Fruit fly (Drosophila melanogaster) whole organism, embryonic: ENCODE results near the gene CG5853.

Source experiments
- CG14014 ChIP-seq: fragments of 200-800 bp; sonication (Bioruptor generic); IDR thresholded peaks from 2 replicates; pipeline ENCODE4 v1.3.6; 2022; ENCODE audit warnings: missing biosample characterization, missing genetic modification characterization
- CG1647 ChIP-seq: fragments of 200-800 bp; sonication (Bioruptor generic); optimal IDR thresholded peaks from 3 replicates; lab custom pipeline; 2016; ENCODE audit warnings: missing biosample characterization, missing genetic modification characterization
- CG16779 ChIP-seq: fragments of 200-800 bp; sonication (Bioruptor generic); IDR thresholded peaks from 2 replicates; pipeline ENCODE4 v1.3.6; 2022; ENCODE audit warnings: missing biosample characterization, missing genetic modification characterization
- CG17612 ChIP-seq: fragments of 200-800 bp; sonication (Bioruptor generic); IDR thresholded peaks from 2 replicates; pipeline ENCODE4 v1.3.6; 2022; ENCODE audit warnings: missing biosample characterization, missing genetic modification characterization
- CG17829 ChIP-seq: fragments of 200-800 bp; optimal IDR thresholded peaks from 2 replicates; lab custom pipeline; 2019; ENCODE audit warnings: missing biosample characterization, mild to moderate bottlenecking, missing genetic modification characterization, moderate library complexity
- CG18011 ChIP-seq: fragments of 200-800 bp; sonication (Bioruptor generic); optimal IDR thresholded peaks from 2 replicates; lab custom pipeline; 2017; ENCODE audit warnings: missing biosample characterization, missing genetic modification characterization, mild to moderate bottlenecking, moderate library complexity, missing genotype
- CG1832 ChIP-seq: fragments of 200-800 bp; sonication (Bioruptor generic); optimal IDR thresholded peaks from 2 replicates; lab custom pipeline; 2017; ENCODE audit warnings: missing biosample characterization, mild to moderate bottlenecking, missing genetic modification characterization, inconsistent platforms
- CG2129 ChIP-seq: fragments of 200-800 bp; sonication (Bioruptor generic); IDR thresholded peaks from 2 replicates; pipeline ENCODE4 v1.3.6; 2022; ENCODE audit warnings: missing biosample characterization, missing genetic modification characterization; ENCODE audit not compliant: partially characterized antibody
- CG2202 ChIP-seq: fragments of 200-800 bp; sonication (Bioruptor generic); optimal IDR thresholded peaks from 2 replicates; lab custom pipeline; 2018; ENCODE audit warnings: missing biosample characterization, mild to moderate bottlenecking, missing genetic modification characterization
- CG42726 ChIP-seq: fragments of 200-800 bp; sonication (Bioruptor generic); IDR thresholded peaks from 2 replicates; pipeline ENCODE4 v1.3.6; 2022; ENCODE audit warnings: missing biosample characterization, missing genetic modification characterization; ENCODE audit not compliant: partially characterized antibody
- CG4424 ChIP-seq: fragments of 200-800 bp; sonication (Bioruptor generic); optimal IDR thresholded peaks from 3 replicates; lab custom pipeline; 2016; ENCODE audit warnings: missing biosample characterization, missing genetic modification characterization
- CG4707 ChIP-seq: fragments of 200-800 bp; sonication (Bioruptor generic); optimal IDR thresholded peaks from 2 replicates; lab custom pipeline; 2018; ENCODE audit warnings: missing biosample characterization, mild to moderate bottlenecking, missing genetic modification characterization, moderate library complexity
- CG6175 ChIP-seq: fragments of 200-800 bp; sonication (Bioruptor generic); IDR thresholded peaks from 3 replicates; pipeline ENCODE4 v1.3.6; 2022; ENCODE audit warnings: missing biosample characterization, missing genetic modification characterization
- CG7786 ChIP-seq: fragments of 200-800 bp; sonication (Bioruptor generic); optimal IDR thresholded peaks from 2 replicates; lab custom pipeline; 2016; ENCODE audit warnings: missing biosample characterization, missing genetic modification characterization
- CG7963 ChIP-seq: fragments of 200-800 bp; sonication (Bioruptor generic); IDR thresholded peaks from 3 replicates; pipeline ENCODE4 v1.3.6; 2022; ENCODE audit warnings: missing biosample characterization, missing genetic modification characterization; ENCODE audit not compliant: partially characterized antibody
- CG8359 ChIP-seq: fragments of 200-800 bp; sonication (Bioruptor generic); optimal IDR thresholded peaks from 2 replicates; lab custom pipeline; 2017; ENCODE audit warnings: missing biosample characterization, mild to moderate bottlenecking, missing genetic modification characterization, borderline replicate concordance
- CG9215 ChIP-seq: fragments of 200-800 bp; sonication (Bioruptor generic); IDR thresholded peaks from 2 replicates; pipeline ENCODE4 v1.3.6; 2022; ENCODE audit warnings: missing biosample characterization, missing genetic modification characterization
- CrebB ChIP-seq: fragments of 200-800 bp; sonication (Bioruptor generic); optimal IDR thresholded peaks from 3 replicates; lab custom pipeline; 2018; ENCODE audit warnings: missing biosample characterization, mild to moderate bottlenecking, missing genetic modification characterization
- Dad ChIP-seq: fragments of 200-800 bp; sonication (Bioruptor generic); optimal IDR thresholded peaks from 3 replicates; lab custom pipeline; 2016; ENCODE audit warnings: missing biosample characterization, missing genetic modification characterization
- Dbx ChIP-seq: fragments of 200-800 bp; sonication (Bioruptor generic); IDR thresholded peaks from 3 replicates; pipeline ENCODE4 v1.3.6; 2022; ENCODE audit warnings: missing biosample characterization, missing genetic modification characterization
- Deaf1 ChIP-seq: fragments of 200-800 bp; optimal IDR thresholded peaks from 3 replicates; lab custom pipeline; 2019; ENCODE audit warnings: missing biosample characterization, mild to moderate bottlenecking, missing genetic modification characterization, moderate library complexity
- Dll ChIP-seq: fragments of 200-800 bp; sonication (Bioruptor generic); IDR thresholded peaks from 4 replicates; pipeline ENCODE4 v1.3.6; 2022; ENCODE audit warnings: missing biosample characterization, missing genetic modification characterization; ENCODE audit not compliant: partially characterized antibody
- Dref ChIP-seq: fragments of 200-800 bp; sonication (Bioruptor generic); IDR thresholded peaks from 2 replicates; pipeline ENCODE4 v1.3.6; 2022; ENCODE audit warnings: missing biosample characterization, missing genetic modification characterization
- HLHmδ ChIP-seq: fragments of 200-800 bp; sonication (Bioruptor generic); optimal IDR thresholded peaks from 2 replicates; lab custom pipeline; 2018; ENCODE audit warnings: missing biosample characterization, mild to moderate bottlenecking, missing genetic modification characterization, moderate library complexity
- Lhr ChIP-seq: fragments of 200-800 bp; sonication (Bioruptor generic); optimal IDR thresholded peaks from 3 replicates; lab custom pipeline; 2017; ENCODE audit warnings: mild to moderate bottlenecking, missing biosample characterization, missing genetic modification reagents, missing genetic modification characterization
- Lim3 ChIP-seq: fragments of 200-800 bp; sonication (Bioruptor generic); IDR thresholded peaks from 2 replicates; pipeline ENCODE4 v1.3.6; 2022; ENCODE audit warnings: missing biosample characterization, missing genetic modification characterization
- NFAT ChIP-seq: fragments of 200-800 bp; sonication (Bioruptor generic); IDR thresholded peaks from 2 replicates; pipeline ENCODE4 v1.3.6; 2022; ENCODE audit warnings: missing biosample characterization, missing genetic modification characterization
- PHDP ChIP-seq: fragments of 200-800 bp; sonication (Bioruptor generic); optimal IDR thresholded peaks from 3 replicates; lab custom pipeline; 2018; ENCODE audit warnings: missing biosample characterization, mild to moderate bottlenecking, missing genetic modification characterization, moderate library complexity
- al ChIP-seq: fragments of 200-800 bp; sonication (Bioruptor generic); IDR thresholded peaks from 2 replicates; pipeline ENCODE4 v1.3.6; 2022; ENCODE audit warnings: missing biosample characterization, missing genetic modification characterization
- caup ChIP-seq: fragments of 200-800 bp; sonication (Bioruptor generic); optimal IDR thresholded peaks from 3 replicates; lab custom pipeline; 2017; ENCODE audit warnings: missing biosample characterization, mild to moderate bottlenecking, missing genetic modification characterization, moderate library complexity; ENCODE audit not compliant: severe bottlenecking
- crol ChIP-seq: fragments of 200-800 bp; sonication (Bioruptor generic); IDR thresholded peaks from 2 replicates; pipeline ENCODE4 v1.3.6; 2022; ENCODE audit warnings: missing biosample characterization, missing genetic modification characterization
- ems ChIP-seq: fragments of 200-800 bp; sonication (Bioruptor generic); optimal IDR thresholded peaks from 3 replicates; lab custom pipeline; 2016; ENCODE audit warnings: missing biosample characterization, missing genetic modification characterization
- ftz-f1 ChIP-seq: fragments of 200-800 bp; sonication (Bioruptor generic); optimal IDR thresholded peaks from 2 replicates; lab custom pipeline; 2016; ENCODE audit warnings: missing biosample characterization, missing genetic modification characterization
- gcm ChIP-seq: fragments of 200-800 bp; sonication (Bioruptor generic); optimal IDR thresholded peaks from 2 replicates; lab custom pipeline; 2019; ENCODE audit warnings: missing biosample characterization, mild to moderate bottlenecking, missing genetic modification characterization, moderate library complexity
- kay ChIP-seq: fragments of 200-800 bp; sonication (Bioruptor generic); optimal IDR thresholded peaks from 2 replicates; lab custom pipeline; 2016; ENCODE audit warnings: missing biosample characterization, missing genetic modification characterization
- kni ChIP-seq: fragments of 200-800 bp; sonication (Bioruptor generic); optimal IDR thresholded peaks from 3 replicates; lab custom pipeline; 2017; ENCODE audit warnings: mild to moderate bottlenecking, missing biosample characterization, missing genetic modification reagents, missing genetic modification characterization
- phol ChIP-seq: fragments of 200-800 bp; sonication (Bioruptor generic); optimal IDR thresholded peaks from 3 replicates; lab custom pipeline; 2018; ENCODE audit warnings: missing biosample characterization, mild to moderate bottlenecking, missing genetic modification characterization, moderate library complexity
- pnt ChIP-seq: fragments of 200-800 bp; sonication (Bioruptor generic); optimal IDR thresholded peaks from 3 replicates; lab custom pipeline; 2016; ENCODE audit warnings: missing biosample characterization, missing genetic modification characterization
- pros ChIP-seq: fragments of 200-800 bp; sonication (Bioruptor generic); optimal IDR thresholded peaks from 3 replicates; lab custom pipeline; 2019; ENCODE audit warnings: missing biosample characterization, mild to moderate bottlenecking, missing genetic modification characterization, moderate library complexity
- ranshi ChIP-seq: fragments of 200-800 bp; sonication (Bioruptor generic); IDR thresholded peaks from 2 replicates; pipeline ENCODE4 v1.3.6; 2022; ENCODE audit warnings: missing biosample characterization, missing genetic modification characterization
- run ChIP-seq: fragments of 200-800 bp; sonication (Bioruptor generic); optimal IDR thresholded peaks from 3 replicates; lab custom pipeline; 2018; ENCODE audit warnings: missing biosample characterization, mild to moderate bottlenecking, missing genetic modification characterization
- salm ChIP-seq: fragments of 200-800 bp; sonication (Bioruptor generic); optimal IDR thresholded peaks from 2 replicates; lab custom pipeline; 2018; ENCODE audit warnings: missing biosample characterization, mild to moderate bottlenecking, missing genetic modification characterization
- slbo ChIP-seq: fragments of 200-800 bp; sonication (Bioruptor generic); IDR thresholded peaks from 2 replicates; pipeline ENCODE4 v1.3.6; 2022; ENCODE audit warnings: missing biosample characterization, missing genetic modification characterization
- slp2 ChIP-seq: fragments of 200-800 bp; sonication (Bioruptor generic); optimal IDR thresholded peaks from 2 replicates; lab custom pipeline; 2016; ENCODE audit warnings: missing biosample characterization, missing genetic modification characterization
- sna ChIP-seq: fragments of 200-800 bp; sonication (Bioruptor generic); IDR thresholded peaks from 2 replicates; pipeline ENCODE4 v1.3.6; 2022; ENCODE audit warnings: missing biosample characterization, missing genetic modification characterization; ENCODE audit not compliant: partially characterized antibody
- unc-4 ChIP-seq: fragments of 200-800 bp; sonication (Bioruptor generic); IDR thresholded peaks from 2 replicates; pipeline ENCODE4 v1.3.6; 2022; ENCODE audit warnings: missing biosample characterization, missing genetic modification characterization; ENCODE audit not compliant: partially characterized antibody
- unpg ChIP-seq: fragments of 200-800 bp; sonication (Bioruptor generic); optimal IDR thresholded peaks from 3 replicates; lab custom pipeline; 2018; ENCODE audit warnings: missing biosample characterization, mild to moderate bottlenecking, missing genetic modification characterization, moderate library complexity
- z ChIP-seq: fragments of 200-800 bp; sonication (Bioruptor generic); IDR thresholded peaks from 3 replicates; pipeline ENCODE4 v1.3.6; 2022; ENCODE audit warnings: missing biosample characterization, missing genetic modification characterization

The CG5853 gene

DNA sequence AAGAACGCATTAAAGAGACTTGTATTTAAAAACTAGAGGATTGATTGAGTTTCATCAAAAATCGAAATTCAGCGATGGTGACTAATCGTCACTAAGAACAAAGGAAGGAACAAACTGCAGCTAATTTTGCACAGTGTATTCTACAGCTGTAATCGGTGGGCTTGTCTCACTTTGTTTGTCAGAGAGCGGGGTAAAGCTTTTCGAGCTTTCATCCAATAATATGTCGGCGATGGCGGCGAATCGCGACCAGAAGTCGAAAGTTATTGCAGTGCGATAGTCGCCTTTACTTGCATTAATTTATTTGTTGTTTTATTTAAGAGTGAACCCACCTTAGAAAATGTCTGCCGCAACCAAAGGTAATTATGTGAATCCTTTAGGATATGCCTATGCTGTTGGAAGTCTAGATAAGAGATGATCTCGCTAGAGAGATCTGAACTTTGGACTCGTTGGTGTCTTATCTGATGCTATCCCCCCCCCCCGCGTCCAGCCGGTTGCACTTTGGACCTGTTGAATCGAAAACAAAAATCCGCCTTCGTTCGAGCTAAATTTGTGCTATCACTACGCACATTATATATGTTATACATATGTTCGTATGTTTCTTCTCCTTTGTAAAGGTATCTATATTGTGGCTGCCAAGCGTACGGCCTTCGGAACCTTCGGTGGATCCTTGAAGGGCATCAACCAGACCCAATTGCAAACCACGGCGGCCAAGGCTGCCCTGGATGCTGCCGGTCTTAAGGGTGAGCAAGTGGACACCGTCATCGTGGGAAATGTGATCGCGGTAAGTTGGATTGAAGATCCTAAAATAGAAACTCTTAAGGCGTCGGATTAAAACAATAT is 32.2 kb downstream of the CG5853 start, which contains the start of gene yip2 (continued):
- TF ChIP-seq CG18011 (GFP tag; lab: Kevin White, UChicago) (peak; percentile 41), kay (GFP tag; lab: Kevin White, UChicago) (peak; percentile 74), CG6175 (GFP tag; lab: Robert Waterston, UW) (no peak), PHDP (tag; lab: Kevin White, UChicago) (peak; percentile 71), NFAT (GFP tag; lab: Robert Waterston, UW) (peak; percentile 60; the same call in 1 of the 2 replicates), Dad (GFP tag; lab: Kevin White, UChicago) (peak; percentile 12), CG2129 (GFP tag; lab: Robert Waterston, UW) (no peak), run (tag; lab: Kevin White, UChicago) (peak; percentile 21), z (no peak), CG16779 (0 out of 2 replicates have a peak, but pooled peaks have one; percentile 12), CG4707 (GFP tag; lab: Kevin White, UChicago) (peak; percentile 59), HLHmδ (GFP tag; lab: Kevin White, UChicago) (no peak), CG7786 (peak; percentile 53), CG7963 (no peak), gcm (GFP tag; lab: Kevin White, UChicago) (peak; percentile 57), sna (GFP tag; lab: Robert Waterston, UW) (no peak), ranshi (GFP tag; lab: Robert Waterston, UW) (peak; percentile 56; the same call in 1 of the 2 replicates), salm (peak; percentile 29), CG1647 (no peak), unpg (GFP tag; lab: Kevin White, UChicago) (peak; percentile 69), slbo (peak; percentile 75), CrebB (tag; lab: Kevin White, UChicago) (peak; percentile 68), al (no peak; the same call in 1 of the 2 replicates), Dbx (peak; percentile 59), CG4424 (peak; percentile 33), CG17829 (tag; lab: Kevin White, UChicago) (peak; percentile 23), kni (GFP tag; lab: Kevin White, UChicago) (no peak), CG1832 (GFP tag; lab: Kevin White, UChicago) (no peak), Deaf1 (peak; percentile 49), CG17612 (GFP tag; lab: Robert Waterston, UW) (no peak), CG2202 (no peak), unc-4 (GFP tag; lab: Robert Waterston, UW) (no peak), crol (GFP tag; lab: Robert Waterston, UW) (peak; percentile 66), CG8359 (GFP tag; lab: Kevin White, UChicago) (no peak), ftz-f1 (GFP tag; lab: Kevin White, UChicago) (no peak), CG14014 (GFP tag; lab: Robert Waterston, UW) (peak; percentile 70), Dll (0 out of 4 replicates have a peak, but pooled peaks have one; percentile 33), pros (GFP tag; lab: Kevin White, UChicago) (no peak), Dref (GFP tag; lab: Robert Waterston, UW) (no peak; the same call in 1 of the 2 replicates), CG9215 (no peak), slp2 (GFP tag; lab: Kevin White, UChicago) (peak; percentile 50), CG42726 (no peak), ems (GFP tag; lab: Kevin White, UChicago) (peak; percentile 17), pnt (no peak), phol (tag; lab: Kevin White, UChicago) (peak; percentile 53), Lhr (GFP tag; lab: Kevin White, UChicago) (no peak), Lim3 (GFP tag; lab: Robert Waterston, UW) (no peak), caup (GFP tag; lab: Kevin White, UChicago) (peak; percentile 55)
